Worm (Caenorhabditis elegans): ENCODE data around the gene cya-2.
"Not testable (repeated sequence)": the region's sequence is repeated elsewhere in the genome, so short reads cannot be mapped to it uniquely, and the experiment has no call there.

The cya-2 gene

DNA sequence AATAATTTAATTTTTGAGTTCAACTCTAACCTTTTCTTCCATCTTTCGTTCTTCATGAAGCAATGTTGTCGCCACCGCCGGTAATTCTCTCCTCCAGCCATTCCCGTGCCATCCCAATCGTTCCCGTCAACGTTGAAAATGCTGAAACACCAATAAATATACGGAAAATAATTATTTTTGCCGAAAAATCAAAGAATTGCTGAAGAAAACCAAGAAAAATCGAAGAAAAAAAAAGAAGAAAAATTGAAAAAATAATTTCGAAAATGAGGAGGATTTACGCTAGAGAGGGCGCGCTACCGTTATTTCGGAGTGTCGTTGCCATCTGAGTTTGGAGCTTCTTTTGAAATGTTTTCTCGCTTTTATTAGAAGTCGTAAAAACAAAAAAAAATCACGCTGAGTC, at the start of gene cya-2:
TSS of gene cya-2 (minus strand) at position 101 of the 400 bp plus-strand sequence.
- not testable (repeated sequence) for TF ChIP-seq ceh-43 (GFP tag; optimal IDR thresholded peaks at IDR 0.05); nhr-76 (tag; optimal IDR thresholded peaks at IDR 0.05); bed-3 (GFP tag; optimal IDR thresholded peaks at IDR 0.05)

DNA sequence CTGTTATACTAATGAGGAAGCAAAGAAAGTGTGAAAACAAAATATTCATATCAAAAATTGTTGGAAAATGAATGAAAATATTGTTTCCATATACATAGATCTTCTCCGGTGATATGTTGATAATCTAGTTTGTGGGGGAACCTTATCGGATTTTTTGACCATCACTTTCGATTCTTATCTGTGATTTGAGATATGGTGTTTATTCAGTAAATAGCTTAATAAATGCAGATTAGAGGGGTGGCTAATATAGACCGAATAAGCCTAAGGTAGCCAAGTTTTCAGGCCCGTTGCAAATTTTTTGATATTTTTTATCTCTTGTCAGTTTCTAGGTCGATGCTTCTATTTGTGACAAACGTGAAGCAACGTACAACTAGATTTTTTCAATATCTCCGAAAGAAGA, 48.0 kb upstream of the cya-2 start, which contains the start of gene F07E5.7:
TSS of gene F07E5.7 (minus strand) at position 101 of the 400 bp plus-strand sequence.
- TF ChIP-seq unc-62 (GFP tag; optimal IDR thresholded peaks at IDR 0.05) (no peak), sptf-1 (tag; optimal IDR thresholded peaks at IDR 0.05) (no peak)

DNA sequence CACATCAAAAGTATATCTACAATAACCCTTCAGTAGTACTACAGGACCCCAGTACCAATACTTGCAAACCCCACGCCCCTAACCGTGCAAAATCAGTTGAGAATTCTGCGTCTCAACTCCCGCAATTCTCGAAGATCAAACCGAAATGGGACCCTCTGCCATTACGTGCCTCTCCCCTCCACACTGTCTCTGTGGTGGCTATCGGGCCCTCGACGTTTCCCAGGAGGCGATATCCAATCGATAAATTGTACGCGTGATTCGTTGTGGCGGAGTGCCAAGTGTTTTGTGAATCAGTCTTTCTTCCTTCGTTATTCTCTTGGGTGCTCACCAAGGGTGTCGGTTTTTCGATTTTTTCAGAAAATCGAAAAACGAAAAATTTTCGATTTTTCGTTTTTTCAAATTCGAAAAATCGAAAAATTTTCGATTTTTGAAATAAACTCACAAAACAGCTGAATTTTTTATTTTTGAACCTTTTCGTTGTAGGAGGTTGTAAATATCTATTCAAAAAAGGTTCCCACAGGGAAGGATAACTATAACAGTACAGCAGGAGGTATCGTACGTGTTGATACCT, 44.1 kb upstream of the cya-2 start, which contains the start of gene F07E5.12:
TSS of gene F07E5.12 (plus strand) at position 521 of the 571 bp plus-strand sequence.
- TF ChIP-seq nhr-237 (tag; optimal IDR thresholded peaks at IDR 0.05); blmp-1 (tag; optimal IDR thresholded peaks at IDR 0.05); unc-62 (GFP tag; optimal IDR thresholded peaks at IDR 0.05): not testable (repeated sequence)

DNA sequence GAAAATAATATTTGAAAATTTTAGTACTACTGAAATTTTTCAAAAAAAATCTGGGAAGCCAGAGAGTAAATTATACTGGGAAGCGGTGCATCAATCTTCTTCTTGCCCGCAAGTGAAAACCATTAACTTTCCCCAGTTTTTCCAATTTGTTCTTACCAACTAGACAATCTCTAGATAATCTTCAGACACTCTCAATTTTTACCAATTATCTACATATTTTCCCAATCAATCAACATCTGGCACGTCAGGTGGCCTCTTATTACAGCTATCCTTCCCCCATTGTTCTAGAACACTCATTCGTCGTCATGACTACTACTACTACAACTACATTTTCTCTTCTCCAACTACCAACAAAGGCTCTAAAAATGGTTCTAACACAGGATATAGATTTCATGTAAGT, 41.1 kb upstream of the cya-2 start, which contains the start of gene fbxb-6:
TSS of gene fbxb-6 (plus strand) at position 301 of the 400 bp plus-strand sequence.
- TF ChIP-seq nhr-28 (tag; optimal IDR thresholded peaks at IDR 0.05): no peak
- TF ChIP-seq ceh-83 (GFP tag; optimal IDR thresholded peaks at IDR 0.05): no peak
- TF ChIP-seq sptf-1 (tag; optimal IDR thresholded peaks at IDR 0.05): no peak
- TF ChIP-seq lin-32 (GFP tag; optimal IDR thresholded peaks at IDR 0.05): no peak
- TF ChIP-seq ham-2 (GFP tag; optimal IDR thresholded peaks at IDR 0.05): no peak
- no peak for TF ChIP-seq zip-8 (tag; optimal IDR thresholded peaks at IDR 0.05)
- TF ChIP-seq elt-1 (tag; optimal IDR thresholded peaks at IDR 0.05; ENCODE audit: borderline replicate concordance, insufficient read depth): no peak
- TF ChIP-seq drap-1 (GFP tag; optimal IDR thresholded peaks at IDR 0.05): no peak

DNA sequence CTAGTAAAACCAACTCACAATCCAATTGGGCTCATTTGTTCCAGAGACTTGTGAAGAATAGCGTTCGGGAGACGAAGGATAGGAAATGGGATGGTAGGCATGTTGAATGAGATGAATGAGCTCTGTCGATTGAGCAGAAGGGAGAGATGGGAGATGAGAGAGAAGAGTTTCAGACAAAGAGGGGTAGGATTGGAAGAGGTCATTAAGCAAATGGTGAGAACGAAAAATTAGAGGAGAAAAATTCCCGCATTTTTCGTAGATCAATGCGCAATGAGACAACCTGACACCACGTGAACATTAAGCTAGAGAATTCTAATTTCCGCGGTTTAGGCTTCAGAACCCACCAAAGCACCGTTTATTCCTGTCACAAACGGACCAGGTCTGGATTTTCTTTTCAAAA, 40.6 kb upstream of the cya-2 start, which contains the start of gene F07E5.13:
TSS of gene F07E5.13 (minus strand) at position 101 of the 400 bp plus-strand sequence.
- TF ChIP-seq ces-1 (GFP tag; optimal IDR thresholded peaks at IDR 0.05): no peak
- no peak for TF ChIP-seq nhr-76 (tag; optimal IDR thresholded peaks at IDR 0.05)
- no peak for TF ChIP-seq lsy-2 (tag; optimal IDR thresholded peaks at IDR 0.05)
- no peak for TF ChIP-seq ceh-43 (GFP tag; optimal IDR thresholded peaks at IDR 0.05)
- no peak for TF ChIP-seq sem-2 (GFP tag; optimal IDR thresholded peaks at IDR 0.05)
- no peak for TF ChIP-seq zip-8 (tag; optimal IDR thresholded peaks at IDR 0.05)
- TF ChIP-seq flh-1 (GFP tag; optimal IDR thresholded peaks at IDR 0.05): no peak
- TF ChIP-seq snpc-4 (tag; optimal IDR thresholded peaks at IDR 0.05): no peak
- no peak for TF ChIP-seq unc-120 (tag; optimal IDR thresholded peaks at IDR 0.05; ENCODE audit: poor library complexity, severe bottlenecking)
- TF ChIP-seq blmp-1 (tag; optimal IDR thresholded peaks at IDR 0.05): no peak
- TF ChIP-seq M03D4.4 (tag; optimal IDR thresholded peaks at IDR 0.05): no peak

DNA sequence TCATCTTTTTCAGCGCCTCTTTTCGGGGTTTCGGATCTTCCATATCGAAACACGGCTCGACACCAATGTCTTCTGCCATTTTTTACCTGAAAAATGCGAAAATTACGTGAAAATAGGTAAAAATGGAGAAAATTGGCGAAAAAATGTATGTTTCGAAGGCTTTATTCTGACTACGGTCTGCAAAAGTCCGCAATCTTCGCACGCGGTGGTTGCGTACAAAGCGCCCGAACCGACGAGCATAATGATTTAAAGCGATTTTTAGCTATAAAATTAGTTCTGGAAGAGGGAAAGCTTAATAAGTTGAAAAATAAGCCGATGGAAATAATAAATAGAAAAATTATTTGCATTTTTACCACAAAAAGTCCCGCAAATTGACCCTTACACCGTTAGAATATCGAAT, 35.6 kb upstream of the cya-2 start, which contains the start of gene F07E5.5:
TSS of gene F07E5.5 (minus strand) at position 86 of the 400 bp plus-strand sequence.
- no peak for TF ChIP-seq tbx-8 (GFP tag; optimal IDR thresholded peaks at IDR 0.05)
- no peak for TF ChIP-seq M03D4.4 (tag; optimal IDR thresholded peaks at IDR 0.05)
- peak; percentile 41 for TF ChIP-seq ces-1 (GFP tag; optimal IDR thresholded peaks at IDR 0.05)
- TF ChIP-seq unc-62 (GFP tag; optimal IDR thresholded peaks at IDR 0.05): no peak
- no peak for TF ChIP-seq snpc-4 (tag; optimal IDR thresholded peaks at IDR 0.05)
- TF ChIP-seq unc-120 (tag; optimal IDR thresholded peaks at IDR 0.05; ENCODE audit: poor library complexity, severe bottlenecking): no peak
- TF ChIP-seq blmp-1 (tag; optimal IDR thresholded peaks at IDR 0.05): no peak
- no peak for TF ChIP-seq pha-4 (tag; optimal IDR thresholded peaks at IDR 0.05)
- TF ChIP-seq unc-39 (tag; optimal IDR thresholded peaks at IDR 0.05): no peak
- no peak for TF ChIP-seq nhr-12 (tag; optimal IDR thresholded peaks at IDR 0.05)
- no peak for TF ChIP-seq ham-2 (GFP tag; optimal IDR thresholded peaks at IDR 0.05)
- TF ChIP-seq ceh-43 (GFP tag; optimal IDR thresholded peaks at IDR 0.05): no peak
- no peak for TF ChIP-seq ceh-39 (tag; optimal IDR thresholded peaks at IDR 0.05)
- no peak for TF ChIP-seq nhr-237 (tag; optimal IDR thresholded peaks at IDR 0.05)
- TF ChIP-seq lin-13 (tag; optimal IDR thresholded peaks at IDR 0.05): peak; percentile 62
- TF ChIP-seq bed-3 (GFP tag; optimal IDR thresholded peaks at IDR 0.05): no peak
- peak; percentile 94 for TF ChIP-seq lsy-2 (tag; optimal IDR thresholded peaks at IDR 0.05)
- no peak for TF ChIP-seq sem-2 (GFP tag; optimal IDR thresholded peaks at IDR 0.05)
- TF ChIP-seq cnd-1 (tag; optimal IDR thresholded peaks at IDR 0.05): no peak
- no peak for TF ChIP-seq flh-1 (GFP tag; optimal IDR thresholded peaks at IDR 0.05)
- TF ChIP-seq nhr-76 (tag; optimal IDR thresholded peaks at IDR 0.05): no peak
- no peak for TF ChIP-seq drap-1 (GFP tag; optimal IDR thresholded peaks at IDR 0.05)
- TF ChIP-seq zip-8 (tag; optimal IDR thresholded peaks at IDR 0.05): no peak
- peak; percentile 37 for TF ChIP-seq mep-1 (tag; optimal IDR thresholded peaks at IDR 0.05)
- TF ChIP-seq elt-3 (tag; optimal IDR thresholded peaks at IDR 0.05): no peak
